Fruit fly (Drosophila melanogaster): Measurements from ENCODE around the gene CG46280.
A peak's percentile ranks its signal among the peaks of the same experiment; 100 is the strongest.

Gene CG46280

dm6 chr3R:12982167-12982981, 48.1 kb downstream of the CG46280 start (continued):
- peak; percentile 5 for TF ChIP-seq Fer2 (tag; optimal IDR thresholded peaks at IDR 0.05)
- no peak for TF ChIP-seq sima (GFP tag; optimal IDR thresholded peaks at IDR 0.05)
- no peak for TF ChIP-seq Hr78 (GFP tag; optimal IDR thresholded peaks at IDR 0.05)
- TF ChIP-seq CG30020 (tag; optimal IDR thresholded peaks at IDR 0.05), result peak; percentile 24
- TF ChIP-seq hkb (optimal IDR thresholded peaks at IDR 0.05), result no peak
- TF ChIP-seq hkb (GFP tag; IDR thresholded peaks at IDR 0.05), result peak; percentile 82; the same call in 1 of the 2 replicates
- no peak for TF ChIP-seq Side (GFP tag; optimal IDR thresholded peaks at IDR 0.05)
- TF ChIP-seq CG6683 (GFP tag; optimal IDR thresholded peaks at IDR 0.05), result peak; percentile 6
- no peak for TF ChIP-seq ro (GFP tag; IDR thresholded peaks at IDR 0.05)
- no peak for TF ChIP-seq Sry-δ (GFP tag; optimal IDR thresholded peaks at IDR 0.05)
- TF ChIP-seq CG34376 (GFP tag; optimal IDR thresholded peaks at IDR 0.05), result peak; percentile 86
- TF ChIP-seq lmd (GFP tag; IDR thresholded peaks at IDR 0.05), result peak; percentile 65; the same call in 1 of the 2 replicates
- peak; percentile 51 for TF ChIP-seq CG18011 (GFP tag; optimal IDR thresholded peaks at IDR 0.05)
- TF ChIP-seq dpn (GFP tag; optimal IDR thresholded peaks at IDR 0.05), result peak in 1 of 2 experiments; percentile 61
- TF ChIP-seq Med (GFP tag), result peak; percentile 77
- no peak for TF ChIP-seq Atf3 (GFP tag; optimal IDR thresholded peaks at IDR 0.05)
- TF ChIP-seq HHEX (GFP tag; optimal IDR thresholded peaks at IDR 0.05), result peak; percentile 71
- TF ChIP-seq CG2678 (tag; optimal IDR thresholded peaks at IDR 0.05), result peak; percentile 89
- TF ChIP-seq CG10274 (GFP tag; optimal IDR thresholded peaks at IDR 0.05), result no peak
- no peak for TF ChIP-seq Neu2 (GFP tag; optimal IDR thresholded peaks at IDR 0.05; ENCODE audit: borderline replicate concordance)
- no peak for TF ChIP-seq danr (GFP tag; IDR thresholded peaks at IDR 0.05)
- TF ChIP-seq aop (GFP tag; IDR thresholded peaks at IDR 0.05), result no peak
- peak; percentile 35 for TF ChIP-seq Camta (GFP tag; optimal IDR thresholded peaks at IDR 0.05)
- no peak for TF ChIP-seq Kr (GFP tag; optimal IDR thresholded peaks at IDR 0.05)
- TF ChIP-seq CG13424 (tag; optimal IDR thresholded peaks at IDR 0.05), result peak; percentile 73
- no peak for TF ChIP-seq jing (GFP tag; optimal IDR thresholded peaks at IDR 0.05)
- TF ChIP-seq CHES-1-like (GFP tag; optimal IDR thresholded peaks at IDR 0.05), result no peak
- TF ChIP-seq CG15601 (tag; optimal IDR thresholded peaks at IDR 0.05), result peak; percentile 20
- TF ChIP-seq BEAF-32 (GFP tag; optimal IDR thresholded peaks at IDR 0.05), result no peak
- no peak for TF ChIP-seq HLHmδ (GFP tag; optimal IDR thresholded peaks at IDR 0.05)
- TF ChIP-seq MESR4 (GFP tag; optimal IDR thresholded peaks at IDR 0.05), result peak; percentile 10
- peak in 1 of 2 experiments; percentile 83 for TF ChIP-seq Hr51 (GFP tag; optimal IDR thresholded peaks at IDR 0.05)
- peak; percentile 76 for TF ChIP-seq CG2889 (GFP tag; IDR thresholded peaks at IDR 0.05)
- TF ChIP-seq CG33557 (GFP tag; optimal IDR thresholded peaks at IDR 0.05), result no peak
- no peak for TF ChIP-seq CG10959 (GFP tag; IDR thresholded peaks at IDR 0.05)
- TF ChIP-seq row (GFP tag; IDR thresholded peaks at IDR 0.05), result peak; percentile 87
- TF ChIP-seq phol (tag; optimal IDR thresholded peaks at IDR 0.05), result peak; percentile 71
- peak; percentile 10 for TF ChIP-seq corto (GFP tag; optimal IDR thresholded peaks at IDR 0.05)
- TF ChIP-seq CG13775 (GFP tag; optimal IDR thresholded peaks at IDR 0.05), result peak; percentile 77
- TF ChIP-seq al (GFP tag; IDR thresholded peaks at IDR 0.05), result peak; percentile 45; the same call in 1 of the 2 replicates
- no peak for TF ChIP-seq eve (GFP tag; optimal IDR thresholded peaks at IDR 0.05)
- peak; percentile 69 for TF ChIP-seq Fer1 (GFP tag; optimal IDR thresholded peaks at IDR 0.05)
- TF ChIP-seq Adf1 (GFP tag; IDR thresholded peaks at IDR 0.05), result no peak
- peak; percentile 61 for TF ChIP-seq gsb (GFP tag; IDR thresholded peaks at IDR 0.05)
- peak; percentile 38 for TF ChIP-seq Blimp-1 (GFP tag; optimal IDR thresholded peaks at IDR 0.05)
- TF ChIP-seq dan (GFP tag; IDR thresholded peaks at IDR 0.05), result no peak
- no peak for TF ChIP-seq CG15479 (GFP tag; optimal IDR thresholded peaks at IDR 0.05)
- TF ChIP-seq sna (GFP tag; IDR thresholded peaks at IDR 0.05; ENCODE audit: partially characterized antibody), result 0 out of 2 replicates have a peak, but pooled peaks have one; percentile 13

All from whole organism, embryonic.